Fruit fly (Drosophila melanogaster) S2 (cell line): ENCODE measurements around the gene AspRS-m.

Experiments
- CG8478 ChIP-seq: fragments of >200 bp; optimal IDR thresholded peaks from 2 replicates; lab custom pipeline; 2018
- CTCF ChIP-seq, 2 experiments: fragments of >200 bp; optimal IDR thresholded peaks; 2 replicates each; lab custom pipeline; 2018

DNA sequence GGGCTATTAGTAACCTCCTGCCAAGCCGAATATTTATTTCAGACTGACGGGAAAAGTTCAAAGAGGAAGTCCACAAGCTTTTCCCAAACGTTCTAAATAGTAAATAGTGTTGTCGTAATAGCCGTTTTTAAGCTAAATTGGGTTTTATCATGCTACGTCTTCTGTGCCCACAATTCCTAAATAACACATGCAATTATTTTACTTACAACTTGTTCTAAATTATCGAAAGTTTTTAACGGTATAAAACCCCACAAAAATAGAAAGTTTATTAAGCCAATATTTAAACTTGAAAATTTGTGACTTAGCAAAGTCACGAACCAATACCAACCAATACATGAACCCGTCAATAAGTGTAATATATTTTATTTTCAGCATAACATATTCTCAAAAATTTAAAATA lies 21.8 kb downstream of the AspRS-m start, which contains the start of gene CG13284:
- TF ChIP-seq CTCF (optimal IDR thresholded peaks at IDR 0.05; lab: Kevin White, UChicago) (no peak), CG8478 (lab: Kevin White, UChicago) (no peak)
